Worm (Caenorhabditis elegans): ENCODE data around the gene H01G02.4.

H01G02.4 gene

DNA sequence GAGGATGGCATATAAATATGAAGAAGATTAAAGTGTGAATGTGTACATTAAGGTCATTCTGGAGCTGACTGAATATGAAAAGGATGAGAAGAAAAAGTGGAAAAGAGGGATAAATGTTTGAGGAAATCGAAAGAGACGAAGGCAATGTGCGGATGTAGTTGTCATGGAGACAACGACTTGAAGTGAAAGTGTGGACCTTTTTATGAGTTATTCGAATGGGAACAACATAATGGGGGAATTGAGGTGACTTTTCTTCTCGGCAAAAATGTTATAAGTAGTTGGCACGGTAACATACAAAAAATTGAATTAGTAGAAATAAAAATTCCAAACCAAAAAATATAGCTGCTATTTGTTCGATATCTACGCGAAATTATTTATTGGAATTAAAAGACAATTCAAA lies 1.9 kb downstream of the H01G02.4 start, which contains the start of gene dyf-18:
dyf-18 (minus strand) TSS at position 101 of the 400 bp plus-strand sequence.
- no peak for TF ChIP-seq Y55F3AM.14 (GFP tag; optimal IDR thresholded peaks at IDR 0.05)
- TF ChIP-seq mab-5 (tag; optimal IDR thresholded peaks at IDR 0.05) = no peak
- TF ChIP-seq ceh-82 (tag; optimal IDR thresholded peaks at IDR 0.05) = no peak
- no peak for TF ChIP-seq nhr-12 (tag; optimal IDR thresholded peaks at IDR 0.05)
- TF ChIP-seq ztf-11 (tag; optimal IDR thresholded peaks at IDR 0.05) = no peak
- no peak for TF ChIP-seq ama-1 (optimal IDR thresholded peaks at IDR 0.05)
- no peak for TF ChIP-seq sma-3 (GFP tag; optimal IDR thresholded peaks at IDR 0.05)
- no peak for TF ChIP-seq elt-3 (tag; optimal IDR thresholded peaks at IDR 0.05)
- no peak for TF ChIP-seq skn-1 (tag; optimal IDR thresholded peaks at IDR 0.05)
- no peak for TF ChIP-seq dmd-4 (tag; optimal IDR thresholded peaks at IDR 0.05)

DNA sequence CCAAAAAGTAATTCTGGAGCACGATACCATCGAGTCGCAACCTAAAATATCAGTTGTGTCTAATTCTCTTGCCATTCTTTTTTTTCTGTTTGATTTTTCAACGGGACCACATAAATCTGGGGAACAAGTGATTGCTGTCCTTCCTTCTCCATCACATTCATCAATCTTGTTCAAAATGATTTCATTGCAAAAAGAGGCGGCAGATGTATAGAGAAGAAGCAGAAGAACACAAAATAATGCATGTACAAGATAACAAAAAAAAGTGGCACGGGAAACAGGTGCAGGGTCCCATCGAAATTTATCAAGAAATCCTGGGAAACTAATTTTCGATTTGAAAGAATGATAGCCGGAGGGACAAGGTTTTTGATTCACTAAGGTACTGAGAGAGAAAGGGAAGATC lies 3.7 kb downstream of the H01G02.4 start:
- TF ChIP-seq ztf-4 (tag; optimal IDR thresholded peaks at IDR 0.05) (no peak), F13H6.1 (tag; optimal IDR thresholded peaks at IDR 0.05) (peak; percentile 18)

DNA sequence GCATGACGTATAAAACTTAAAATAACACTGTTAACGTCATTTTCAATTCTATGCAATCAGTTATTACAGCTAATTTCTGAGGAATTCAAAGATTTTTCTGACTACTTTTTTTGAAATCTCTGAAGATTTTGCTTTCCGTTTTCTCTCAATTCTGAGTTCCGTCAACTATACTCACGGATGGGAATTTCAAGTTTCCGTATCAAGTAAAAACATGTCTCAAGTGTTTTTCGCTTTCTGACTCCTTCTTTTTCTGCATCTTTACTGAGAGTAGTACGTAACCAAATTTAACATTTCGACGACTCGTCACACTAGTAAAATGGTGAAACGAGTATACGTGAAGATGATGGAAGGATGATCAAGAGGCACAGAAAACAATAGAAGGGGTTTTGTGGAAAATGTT lies 6.1 kb downstream of the H01G02.4 start:
- no peak for TF ChIP-seq nhr-25 (tag; optimal IDR thresholded peaks at IDR 0.05)

DNA sequence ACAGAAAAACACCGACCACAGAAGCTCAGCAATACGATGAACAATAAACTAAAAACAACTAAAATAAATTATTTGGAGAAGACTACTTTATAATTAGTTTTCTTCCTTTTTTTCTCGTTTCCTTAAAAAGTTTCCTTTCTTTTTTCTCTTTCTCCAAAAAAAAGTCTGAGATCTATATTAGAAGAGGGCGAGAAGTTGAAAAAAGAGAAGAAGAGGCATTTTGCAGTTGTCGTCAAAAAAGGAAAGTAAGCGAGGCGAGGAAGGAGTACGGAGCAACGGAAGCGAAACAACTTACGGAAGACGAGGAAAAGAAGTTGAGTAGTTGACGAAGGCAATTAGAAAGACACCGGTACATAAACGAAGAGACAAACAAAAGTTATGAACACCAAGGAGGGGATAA lies 7.0 kb downstream of the H01G02.4 start:
- TF ChIP-seq dmd-4 (tag; optimal IDR thresholded peaks at IDR 0.05) = no peak
- TF ChIP-seq crh-2 (tag; optimal IDR thresholded peaks at IDR 0.05) = no peak
- no peak for TF ChIP-seq sma-3 (GFP tag; optimal IDR thresholded peaks at IDR 0.05)

DNA sequence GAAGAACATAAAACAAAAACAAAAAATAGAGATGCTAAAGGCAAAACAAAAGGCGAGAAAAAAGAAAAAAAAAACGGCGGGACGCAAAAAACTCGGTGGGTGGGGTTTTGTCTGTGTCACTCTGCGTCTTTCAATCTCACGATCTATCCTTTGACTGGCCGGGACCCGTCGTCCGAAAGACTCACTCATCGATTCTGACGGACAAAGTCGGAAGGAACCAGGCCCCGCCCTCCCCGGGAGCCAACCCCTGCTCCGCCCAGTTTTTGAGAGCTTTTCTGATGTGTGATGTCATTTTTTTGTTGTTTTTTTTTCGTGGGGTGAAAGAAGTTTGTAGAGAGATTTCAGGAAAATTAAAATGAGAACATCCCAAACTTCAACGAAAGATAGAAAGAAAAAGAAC lies 9.8 kb downstream of the H01G02.4 start:
- TF ChIP-seq sem-4 (tag; optimal IDR thresholded peaks at IDR 0.05) (no peak), mab-5 (tag; optimal IDR thresholded peaks at IDR 0.05) (no peak), ama-1 (optimal IDR thresholded peaks at IDR 0.05) (no peak), aly-2 (tag; optimal IDR thresholded peaks at IDR 0.05) (no peak), zag-1 (tag; optimal IDR thresholded peaks at IDR 0.05) (peak; percentile 18), sma-9 (GFP tag; optimal IDR thresholded peaks at IDR 0.05) (no peak), sma-9 (tag; optimal IDR thresholded peaks at IDR 0.05) (no peak), R02D3.7 (tag; optimal IDR thresholded peaks at IDR 0.05) (no peak), egl-27 (tag; optimal IDR thresholded peaks at IDR 0.05) (no peak), skn-1 (tag; optimal IDR thresholded peaks at IDR 0.05) (no peak), unc-55 (GFP tag; optimal IDR thresholded peaks at IDR 0.05) (peak; percentile 26), ceh-82 (tag; optimal IDR thresholded peaks at IDR 0.05) (no peak), dmd-4 (tag; optimal IDR thresholded peaks at IDR 0.05) (no peak), nhr-25 (tag; optimal IDR thresholded peaks at IDR 0.05) (no peak), nhr-77 (tag; optimal IDR thresholded peaks at IDR 0.05) (no peak), nhr-129 (tag; optimal IDR thresholded peaks at IDR 0.05) (no peak), nhr-237 (tag; optimal IDR thresholded peaks at IDR 0.05) (no peak), sma-3 (GFP tag; optimal IDR thresholded peaks at IDR 0.05) (no peak)

DNA sequence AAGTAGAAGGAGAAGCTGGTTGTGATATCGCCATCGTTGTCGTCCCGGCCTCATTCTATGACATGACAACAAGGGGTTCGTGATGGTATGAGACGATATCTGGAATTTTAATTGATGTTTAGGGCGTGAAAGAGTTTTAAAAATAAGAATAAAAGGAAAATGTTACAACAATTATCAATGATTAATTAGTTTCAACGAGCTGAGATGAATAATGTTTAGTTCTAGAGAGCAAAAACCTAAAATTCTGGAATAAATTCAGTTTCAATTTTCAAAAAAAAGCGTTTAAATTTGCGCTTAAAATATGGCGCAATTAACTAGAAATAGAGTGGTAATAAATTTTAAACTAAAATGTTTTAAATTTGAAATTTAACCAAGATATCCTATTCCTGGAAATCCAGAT lies 10.4 kb downstream of the H01G02.4 start, which contains the start of gene H01G02.3:
H01G02.3 (minus strand) TSS at position 101 of the 400 bp plus-strand sequence.
- TF ChIP-seq mbf-1 (tag; optimal IDR thresholded peaks at IDR 0.05) = no peak
- no peak for TF ChIP-seq nhr-6 (tag; optimal IDR thresholded peaks at IDR 0.05)
- no peak for TF ChIP-seq fos-1 (tag; optimal IDR thresholded peaks at IDR 0.05)
- no peak for TF ChIP-seq unc-62 (GFP tag; optimal IDR thresholded peaks at IDR 0.05)
- TF ChIP-seq nhr-10 (tag; optimal IDR thresholded peaks at IDR 0.05) = no peak
- no peak for TF ChIP-seq nhr-129 (tag; optimal IDR thresholded peaks at IDR 0.05)
- TF ChIP-seq R02D3.7 (tag; optimal IDR thresholded peaks at IDR 0.05) = no peak
- no peak for TF ChIP-seq crh-2 (tag; optimal IDR thresholded peaks at IDR 0.05)
- TF ChIP-seq ztf-1 (GFP tag; conservative IDR thresholded peaks at IDR 0.05) = no peak
- no peak for TF ChIP-seq sma-3 (GFP tag; optimal IDR thresholded peaks at IDR 0.05)
- no peak for TF ChIP-seq F13H6.1 (tag; optimal IDR thresholded peaks at IDR 0.05)
- no peak for TF ChIP-seq lin-39 (tag; optimal IDR thresholded peaks at IDR 0.05)
- no peak for TF ChIP-seq ama-1 (optimal IDR thresholded peaks at IDR 0.05)
- TF ChIP-seq mab-5 (tag; optimal IDR thresholded peaks at IDR 0.05) = no peak
- TF ChIP-seq gmeb-1 (tag; optimal IDR thresholded peaks at IDR 0.05) = no peak
- no peak for TF ChIP-seq lsy-2 (tag; optimal IDR thresholded peaks at IDR 0.05)

All from whole organism, L2 larva.